Fruit fly (Drosophila melanogaster) whole organism, wandering third instar larva: Measurements from ENCODE around the gene sea.

ENCODE experiments used
- Abd-B ChIP-seq: fragments of >200 bp; optimal IDR thresholded peaks from 2 replicates; lab custom pipeline; 2017; ENCODE audit warnings: missing biosample characterization, missing genetic modification characterization
- CG32264 ChIP-seq: fragments of 200-800 bp; sonication (Bioruptor generic); optimal IDR thresholded peaks from 2 replicates; lab custom pipeline; 2016; ENCODE audit warnings: missing biosample characterization, missing genetic modification characterization
- CG9705 ChIP-seq: fragments of 200-800 bp; sonication (Bioruptor generic); optimal IDR thresholded peaks from 2 replicates; lab custom pipeline; 2018; ENCODE audit warnings: missing biosample characterization, mild to moderate bottlenecking, missing genetic modification characterization
- CrebA ChIP-seq: fragments of 200-800 bp; sonication (Bioruptor generic); optimal IDR thresholded peaks from 2 replicates; lab custom pipeline; 2016; ENCODE audit warnings: missing biosample characterization, mild to moderate bottlenecking, missing genetic modification characterization, borderline replicate concordance
- Dfd ChIP-seq: fragments of >200 bp; optimal IDR thresholded peaks from 2 replicates; lab custom pipeline; 2017; ENCODE audit warnings: missing biosample characterization, missing genetic modification characterization
- Dif ChIP-seq: fragments of 200-275, 200-300 bp; sonication (Bioruptor generic); optimal IDR thresholded peaks from 2 replicates; lab custom pipeline; 2018; ENCODE audit warnings: missing biosample characterization, missing genetic modification characterization; ENCODE audit not compliant: partially characterized antibody
- GATAd ChIP-seq: sonication (Bioruptor generic); optimal IDR thresholded peaks from 2 replicates; lab custom pipeline; 2016; ENCODE audit warnings: missing biosample characterization, missing genetic modification characterization
- HLH106 ChIP-seq: fragments of 200-800 bp; optimal IDR thresholded peaks from 3 replicates; lab custom pipeline; 2019; ENCODE audit warnings: missing biosample characterization, mild to moderate bottlenecking, missing genetic modification characterization, moderate library complexity
- Hnf4 ChIP-seq: fragments of 200-800 bp; sonication (Bioruptor generic); optimal IDR thresholded peaks from 2 replicates; lab custom pipeline; 2016; ENCODE audit warnings: missing biosample characterization, mild to moderate bottlenecking, missing genetic modification characterization
- Hr78 ChIP-seq: fragments of >200 bp; optimal IDR thresholded peaks from 2 replicates; lab custom pipeline; 2017; ENCODE audit warnings: missing biosample characterization, missing genetic modification characterization
- Hr83 ChIP-seq: fragments of 200-300 bp; sonication (Bioruptor generic); optimal IDR thresholded peaks from 2 replicates; lab custom pipeline; 2016; ENCODE audit warnings: missing biosample characterization, mild to moderate bottlenecking, missing genetic modification characterization, moderate library complexity; ENCODE audit not compliant: poor library complexity, severe bottlenecking
- Jra ChIP-seq: sonication (Bioruptor generic); optimal IDR thresholded peaks from 2 replicates; lab custom pipeline; 2016; ENCODE audit warnings: missing biosample characterization, missing genetic modification characterization
- Mio ChIP-seq: sonication (Bioruptor generic); optimal IDR thresholded peaks from 2 replicates; lab custom pipeline; 2016; ENCODE audit warnings: missing biosample characterization, missing genetic modification characterization
- Myc ChIP-seq: fragments of >200 bp; optimal IDR thresholded peaks from 2 replicates; lab custom pipeline; 2017
- N ChIP-seq: fragments of >200 bp; optimal IDR thresholded peaks from 2 replicates; lab custom pipeline; 2018; ENCODE audit warnings: missing biosample characterization, missing external identifiers, missing genetic modification characterization
- OdsH ChIP-seq: fragments of 200-800 bp; sonication (Bioruptor generic); optimal IDR thresholded peaks from 2 replicates; lab custom pipeline; 2016; ENCODE audit warnings: missing biosample characterization, mild to moderate bottlenecking, missing genetic modification characterization
- Rel ChIP-seq, 2 experiments: fragments of 200-800 bp; sonication (Bioruptor generic) in 1 of 2; optimal IDR thresholded peaks; 2 replicates in 1 of 2; 3 replicates in 1 of 2; lab custom pipeline; 2016 to 2019; ENCODE audit warnings: mild to moderate bottlenecking in 2 of 2, missing biosample characterization in 2 of 2, missing genetic modification characterization in 2 of 2, moderate library complexity in 1 of 2
- Sp1 ChIP-seq: fragments of 200-800 bp; sonication (Bioruptor generic); optimal IDR thresholded peaks from 3 replicates; lab custom pipeline; 2019; ENCODE audit warnings: missing biosample characterization, mild to moderate bottlenecking, missing genetic modification characterization, moderate library complexity
- Vsx2 ChIP-seq: fragments of 200-300, 225-300 bp; sonication (Bioruptor generic); optimal IDR thresholded peaks from 2 replicates; lab custom pipeline; 2018; ENCODE audit warnings: missing biosample characterization, missing genetic modification characterization; ENCODE audit not compliant: partially characterized antibody
- br ChIP-seq: fragments of 200-800 bp; sonication (Bioruptor generic); optimal IDR thresholded peaks from 2 replicates; lab custom pipeline; 2016; ENCODE audit warnings: missing biosample characterization, missing genetic modification characterization
- brk ChIP-seq: fragments of 200-800 bp; sonication (Bioruptor generic); optimal IDR thresholded peaks from 2 replicates; lab custom pipeline; 2016; ENCODE audit warnings: missing biosample characterization, mild to moderate bottlenecking, missing genetic modification characterization
- dl ChIP-seq, 2 experiments: fragments of 175-275, 200-275 bp in 1 of 2; fragments of 200-275 bp in 1 of 2; sonication (Bioruptor generic); optimal IDR thresholded peaks; lab custom pipeline; 2018; ENCODE audit warnings: mild to moderate bottlenecking in 2 of 2, missing biosample characterization in 2 of 2, missing genetic modification characterization in 2 of 2, moderate library complexity in 2 of 2; ENCODE audit not compliant: partially characterized antibody in 2 of 2, insufficient read depth in 1 of 2
- dmrt93B ChIP-seq: fragments of 200-800 bp; sonication (Bioruptor generic); optimal IDR thresholded peaks from 2 replicates; lab custom pipeline; 2018; ENCODE audit warnings: missing biosample characterization, mild to moderate bottlenecking, missing genetic modification characterization
- dsf ChIP-seq: sonication (Bioruptor generic); optimal IDR thresholded peaks from 2 replicates; lab custom pipeline; 2016; ENCODE audit warnings: missing biosample characterization, missing genetic modification characterization, borderline replicate concordance
- ey ChIP-seq: fragments of 200-800 bp; sonication (Bioruptor generic); optimal IDR thresholded peaks from 2 replicates; lab custom pipeline; 2016; ENCODE audit warnings: missing biosample characterization, missing genetic modification characterization
- foxo ChIP-seq, 2 experiments: fragments of 200-800 bp; sonication (Bioruptor generic); optimal IDR thresholded peaks; 2 replicates in 1 of 2; 3 replicates in 1 of 2; lab custom pipeline; 2016 to 2017; ENCODE audit warnings: missing biosample characterization in 2 of 2, missing genetic modification characterization in 2 of 2
- fru ChIP-seq: fragments of 200-800 bp; sonication (Bioruptor generic); optimal IDR thresholded peaks from 3 replicates; lab custom pipeline; 2016; ENCODE audit warnings: missing biosample characterization, mild to moderate bottlenecking, missing genetic modification characterization
- h ChIP-seq: fragments of 200-800 bp; sonication (Bioruptor generic); optimal IDR thresholded peaks from 3 replicates; lab custom pipeline; 2016; ENCODE audit warnings: missing biosample characterization, mild to moderate bottlenecking, missing genetic modification characterization
- jim ChIP-seq: fragments of 175-275, 200-325 bp; sonication (Bioruptor generic); optimal IDR thresholded peaks from 2 replicates; lab custom pipeline; 2016; ENCODE audit warnings: missing biosample characterization, mild to moderate bottlenecking, missing genetic modification characterization
- lola ChIP-seq: fragments of >200 bp; optimal IDR thresholded peaks from 2 replicates; lab custom pipeline; 2017; ENCODE audit warnings: missing biosample characterization, missing genetic modification characterization
- pan ChIP-seq: fragments of >200 bp; optimal IDR thresholded peaks from 2 replicates; lab custom pipeline; 2017
- psq ChIP-seq: fragments of 200-800 bp; sonication (Bioruptor generic); optimal IDR thresholded peaks from 3 replicates; lab custom pipeline; 2017; ENCODE audit warnings: missing biosample characterization, mild to moderate bottlenecking, missing genetic modification characterization, moderate library complexity
- rgr ChIP-seq: fragments of 200-800 bp; sonication (Bioruptor generic); optimal IDR thresholded peaks from 3 replicates; lab custom pipeline; 2016; ENCODE audit warnings: missing biosample characterization, mild to moderate bottlenecking, missing genetic modification characterization
- sage ChIP-seq: fragments of 200-800 bp; sonication (Bioruptor generic); optimal IDR thresholded peaks from 2 replicates; lab custom pipeline; 2016; ENCODE audit warnings: missing biosample characterization, mild to moderate bottlenecking, missing genetic modification characterization
- sv ChIP-seq: fragments of 200-800 bp; sonication (Bioruptor generic); optimal IDR thresholded peaks from 3 replicates; lab custom pipeline; 2016; ENCODE audit warnings: missing biosample characterization, missing genetic modification characterization
- tai ChIP-seq: sonication (Bioruptor generic); optimal IDR thresholded peaks from 2 replicates; lab custom pipeline; 2016; ENCODE audit warnings: missing biosample characterization, missing genetic modification characterization
- usp ChIP-seq: fragments of >200 bp; optimal IDR thresholded peaks from 2 replicates; lab custom pipeline; 2017; ENCODE audit warnings: missing biosample characterization, missing genetic modification characterization
- woc ChIP-seq: sonication (Bioruptor generic); optimal IDR thresholded peaks from 2 replicates; lab custom pipeline; 2016; ENCODE audit warnings: missing biosample characterization, mild to moderate bottlenecking, missing genetic modification characterization

sea gene

DNA sequence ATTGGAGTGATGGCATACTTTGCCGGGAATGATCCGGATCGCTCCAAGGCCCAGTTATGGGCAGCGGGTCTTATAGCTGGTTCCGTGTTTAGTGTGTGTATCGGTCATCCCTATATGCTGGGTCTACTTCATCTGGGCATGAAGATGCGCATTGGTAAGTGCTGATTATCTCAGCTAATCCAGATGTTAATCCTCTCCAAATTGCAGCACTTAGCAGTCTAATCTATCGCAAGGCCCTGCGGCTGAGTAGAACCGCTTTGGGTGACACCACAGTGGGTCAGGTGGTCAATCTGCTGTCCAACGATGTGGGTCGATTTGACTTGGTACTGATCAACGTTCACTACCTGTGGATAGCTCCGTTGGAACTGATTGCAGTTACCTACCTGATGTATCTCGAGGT lies 4.6 kb upstream of the sea start:
- TF ChIP-seq Hr83 (GFP tag; lab: Kevin White, UChicago) (no peak), pan (no peak), Dfd (no peak), Myc (no peak), Rel (GFP tag; optimal IDR thresholded peaks at IDR 0.05; lab: Kevin White, UChicago) (no peak), Rel (tag; optimal IDR thresholded peaks at IDR 0.05; lab: Kevin White, UChicago) (no peak), Mio (GFP tag; lab: Kevin White, UChicago) (no peak), jim (no peak), tai (no peak)

DNA sequence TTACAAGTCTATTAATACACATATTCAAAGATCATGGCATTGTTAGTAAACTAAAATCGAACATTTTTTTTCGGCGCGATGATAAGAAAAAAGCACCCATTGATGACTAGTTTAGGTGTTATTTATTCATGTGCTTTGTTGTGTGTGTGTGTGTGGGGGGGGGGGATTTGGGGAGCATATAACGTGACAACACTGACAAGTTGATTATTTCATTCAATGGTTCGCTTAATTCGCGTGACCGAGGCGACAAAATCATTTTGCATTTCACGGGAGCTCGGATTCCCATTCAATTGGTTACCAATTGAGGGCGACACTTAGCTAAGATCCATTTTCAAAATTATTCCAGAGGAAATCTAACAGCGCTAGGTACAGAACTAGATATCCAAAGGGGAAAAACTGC lies 3.1 kb upstream of the sea start:
- TF ChIP-seq GATAd (GFP tag; lab: Kevin White, UChicago): no peak
- no peak for TF ChIP-seq jim
- TF ChIP-seq Jra (GFP tag; lab: Kevin White, UChicago): no peak
- no peak for TF ChIP-seq Myc
- TF ChIP-seq usp (GFP tag; lab: Kevin White, UChicago): no peak
- no peak for TF ChIP-seq HLH106 (tag; lab: Kevin White, UChicago)
- TF ChIP-seq h: no peak

DNA sequence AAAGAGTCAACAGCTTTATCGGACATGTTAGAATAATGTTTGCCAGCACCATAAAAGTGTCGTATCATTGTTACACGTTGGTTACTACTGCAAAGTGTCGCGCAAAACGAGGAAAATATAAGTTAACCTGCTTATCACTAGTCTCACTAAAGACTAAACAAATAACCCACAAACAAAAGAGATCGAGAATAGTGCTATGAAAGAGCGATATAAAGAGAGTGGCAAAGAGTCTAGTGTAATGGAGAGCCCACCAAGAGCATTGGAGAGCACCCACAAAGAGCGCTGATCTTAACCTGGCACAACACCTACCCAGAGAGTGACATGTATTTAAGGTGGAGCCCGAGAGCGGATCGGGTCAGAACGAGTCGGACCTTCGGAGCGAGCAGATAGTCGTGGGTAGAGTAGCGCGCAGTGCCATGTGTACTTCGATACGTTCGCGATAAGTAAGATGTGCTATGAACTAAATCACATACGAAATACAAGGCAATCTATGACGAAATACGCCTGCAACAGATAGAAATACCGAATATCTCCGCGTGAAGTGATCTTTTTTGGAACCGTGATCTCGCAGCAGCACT lies 2.1 kb upstream of the sea start, which contains the start of gene Mrp4:
Gene Mrp4 (plus strand): TSS at position 378 of the 578 bp plus-strand sequence.
- TF ChIP-seq sv (GFP tag; lab: Kevin White, UChicago) (peak; percentile 51), pan (no peak), Sp1 (GFP tag; lab: Kevin White, UChicago) (no peak), Myc (no peak), brk (GFP tag; lab: Kevin White, UChicago) (no peak), sage (GFP tag; lab: Kevin White, UChicago) (peak; percentile 10), GATAd (GFP tag; lab: Kevin White, UChicago) (no peak), Vsx2 (GFP tag; lab: Kevin White, UChicago) (peak; percentile 95), ey (no peak), woc (GFP tag; lab: Kevin White, UChicago) (no peak), Jra (GFP tag; lab: Kevin White, UChicago) (no peak), CG32264 (no peak), h (peak; percentile 47), CG9705 (no peak), dsf (no peak), Mio (GFP tag; lab: Kevin White, UChicago) (no peak), Dif (GFP tag; lab: Kevin White, UChicago) (peak; percentile 99), lola (GFP tag; lab: Kevin White, UChicago) (no peak), rgr (GFP tag; lab: Kevin White, UChicago) (no peak), br (GFP tag; lab: Kevin White, UChicago) (peak; percentile 57), HLH106 (tag; lab: Kevin White, UChicago) (no peak), Dfd (no peak), dl (GFP tag; optimal IDR thresholded peaks at IDR 0.05; lab: Kevin White, UChicago; ENCODE audit: insufficient read depth in 1 of 2, partially characterized antibody in 2 of 2) (peak; percentile 97 to 98), foxo (GFP tag; optimal IDR thresholded peaks at IDR 0.05; lab: Kevin White, UChicago) (no peak), Hr78 (GFP tag; lab: Kevin White, UChicago) (no peak), Hr83 (GFP tag; lab: Kevin White, UChicago) (peak; percentile 95), tai (no peak), usp (GFP tag; lab: Kevin White, UChicago) (no peak), Hnf4 (GFP tag; lab: Kevin White, UChicago) (peak; percentile 75), N (no peak), dmrt93B (GFP tag; lab: Kevin White, UChicago) (no peak), jim (no peak), CrebA (GFP tag; lab: Kevin White, UChicago) (peak; percentile 89), OdsH (no peak), psq (GFP tag; lab: Kevin White, UChicago) (no peak), fru (GFP tag; lab: Kevin White, UChicago) (peak; percentile 10), Rel (GFP tag; optimal IDR thresholded peaks at IDR 0.05; lab: Kevin White, UChicago) (peak; percentile 46), Rel (tag; optimal IDR thresholded peaks at IDR 0.05; lab: Kevin White, UChicago) (no peak), Abd-B (GFP tag; lab: Kevin White, UChicago) (no peak)
